Worm (Caenorhabditis elegans) whole organism, midembryonic: ENCODE measurements around the gene T06C12.14.

Experiments used
- T22C8.4 ChIP-seq: fragments of 200-800 bp; sonication (Bioruptor generic); IDR thresholded peaks from 2 replicates; pipeline ENCODE4 v1.3.6; 2022; ENCODE audit warnings: missing genetic modification characterization, missing compliant biosample characterization
- cog-1 ChIP-seq: sonication (generic microtip); optimal IDR thresholded peaks from 2 replicates; lab custom pipeline; 2016; ENCODE audit warnings: missing genetic modification characterization, missing compliant biosample characterization
- med-1 ChIP-seq: sonication (generic microtip); optimal IDR thresholded peaks from 2 replicates; lab custom pipeline; 2017; ENCODE audit warnings: missing genetic modification characterization, mild to moderate bottlenecking, missing compliant biosample characterization, antibody characterized with exemption, missing genetic modification reagents; ENCODE audit not compliant: insufficient read depth
- ref-1 ChIP-seq: fragments of 200-800 bp; sonication (Bioruptor generic); conservative IDR thresholded peaks from 2 replicates; pipeline ENCODE4 v1.3.6; 2022; ENCODE audit warnings: missing genetic modification reagents, missing genetic modification characterization, missing compliant biosample characterization
- tab-1 ChIP-seq: fragments of 200-800 bp; sonication (Bioruptor generic); IDR thresholded peaks from 2 replicates; pipeline ENCODE4 v1.3.6; 2022; ENCODE audit warnings: missing genetic modification characterization, missing compliant biosample characterization
- ztf-23 ChIP-seq: fragments of 200-800 bp; sonication (Bioruptor generic); IDR thresholded peaks from 2 replicates; pipeline ENCODE4 v1.3.6; 2022; ENCODE audit warnings: missing genetic modification reagents, missing genetic modification characterization, missing compliant biosample characterization
- ztf-29 ChIP-seq: fragments of 200-800 bp; sonication (Bioruptor generic); IDR thresholded peaks from 2 replicates; pipeline ENCODE4 v1.3.6; 2022; ENCODE audit warnings: missing genetic modification reagents, missing genetic modification characterization, missing compliant biosample characterization

ce11 chrV:15913714-15914113 lies 13.9 kb downstream of the T06C12.14 start, which contains the start of gene F35E8.7:
- TF ChIP-seq tab-1: no peak
- TF ChIP-seq ztf-29 (GFP tag; lab: Robert Waterston, UW): no peak
- no peak for TF ChIP-seq cog-1 (tag; lab: Kevin White, UChicago)
- TF ChIP-seq ref-1 (GFP tag; lab: Robert Waterston, UW): no peak
- TF ChIP-seq ztf-23 (GFP tag; lab: Robert Waterston, UW): no peak
- no peak for TF ChIP-seq med-1 (GFP tag; lab: Kevin White, UChicago)
- TF ChIP-seq T22C8.4: no peak
